Fruit fly (Drosophila melanogaster) whole organism, embryonic: ENCODE data around the gene Ucp4A.

ENCODE experiments used
- ATbp ChIP-seq: fragments of 200-800 bp; sonication (Bioruptor generic); optimal IDR thresholded peaks from 2 replicates; lab custom pipeline; 2017; ENCODE audit warnings: missing biosample characterization, mild to moderate bottlenecking, missing genetic modification characterization, missing genetic modification reagents
- CG10543 ChIP-seq: fragments of 200-800 bp; sonication (Bioruptor generic); optimal IDR thresholded peaks from 3 replicates; lab custom pipeline; 2017; ENCODE audit warnings: missing biosample characterization, mild to moderate bottlenecking, missing genetic modification characterization, moderate library complexity
- CG11093 ChIP-seq: fragments of 200-800 bp; sonication (Bioruptor generic); IDR thresholded peaks from 3 replicates; pipeline ENCODE4 v1.3.6; 2022; ENCODE audit warnings: missing biosample characterization, missing genetic modification characterization
- CG12391 ChIP-seq: fragments of 200-800 bp; sonication (Bioruptor generic); optimal IDR thresholded peaks from 3 replicates; lab custom pipeline; 2018; ENCODE audit warnings: missing biosample characterization, mild to moderate bottlenecking, missing genetic modification characterization, moderate library complexity
- CG16863 ChIP-seq: fragments of 200-800 bp; sonication (Bioruptor generic); optimal IDR thresholded peaks from 3 replicates; lab custom pipeline; 2016; ENCODE audit warnings: missing biosample characterization, missing genetic modification characterization
- CG17359 ChIP-seq: fragments of 200-800 bp; sonication (Bioruptor generic); optimal IDR thresholded peaks from 3 replicates; lab custom pipeline; 2018; ENCODE audit warnings: missing biosample characterization, mild to moderate bottlenecking, missing genetic modification characterization, moderate library complexity
- CG2129 ChIP-seq: fragments of 200-800 bp; sonication (Bioruptor generic); IDR thresholded peaks from 2 replicates; pipeline ENCODE4 v1.3.6; 2022; ENCODE audit warnings: missing biosample characterization, missing genetic modification characterization; ENCODE audit not compliant: partially characterized antibody
- CG2202 ChIP-seq: fragments of 200-800 bp; sonication (Bioruptor generic); optimal IDR thresholded peaks from 2 replicates; lab custom pipeline; 2018; ENCODE audit warnings: missing biosample characterization, mild to moderate bottlenecking, missing genetic modification characterization
- CG30020 ChIP-seq: fragments of 200-800 bp; optimal IDR thresholded peaks from 2 replicates; lab custom pipeline; 2019; ENCODE audit warnings: missing biosample characterization, mild to moderate bottlenecking, missing genetic modification characterization, moderate library complexity
- CG3281 ChIP-seq: fragments of 200-800 bp; sonication (Bioruptor generic); optimal IDR thresholded peaks from 3 replicates; lab custom pipeline; 2017; ENCODE audit warnings: missing biosample characterization, mild to moderate bottlenecking, missing genetic modification characterization
- CG3726 ChIP-seq: fragments of 200-800 bp; sonication (Bioruptor generic); IDR thresholded peaks from 3 replicates; pipeline ENCODE4, ENCODE4 v1.3.6; 2022; ENCODE audit warnings: missing biosample characterization, missing genetic modification characterization
- CG4360 ChIP-seq: fragments of 200-800 bp; sonication (Bioruptor generic); IDR thresholded peaks from 2 replicates; pipeline ENCODE4 v1.3.6; 2022; ENCODE audit warnings: missing biosample characterization, missing genetic modification characterization
- CG4730 ChIP-seq: fragments of 200-800 bp; sonication (Bioruptor generic); IDR thresholded peaks from 2 replicates; pipeline ENCODE4 v1.3.6; 2022; ENCODE audit warnings: missing biosample characterization, missing genetic modification characterization
- CG6254 ChIP-seq: fragments of 200-800 bp; sonication (Bioruptor generic); optimal IDR thresholded peaks from 3 replicates; lab custom pipeline; 2017; ENCODE audit warnings: mild to moderate bottlenecking, missing biosample characterization, missing genetic modification reagents, missing genetic modification characterization
- CG6765 ChIP-seq: fragments of 200-800 bp; sonication (Bioruptor generic); optimal IDR thresholded peaks from 3 replicates; lab custom pipeline; 2017; ENCODE audit warnings: missing biosample characterization, mild to moderate bottlenecking, missing genetic modification characterization
- CG6854 ChIP-seq: fragments of 200-800 bp; sonication (Bioruptor generic); optimal IDR thresholded peaks from 3 replicates; lab custom pipeline; 2017; ENCODE audit warnings: missing biosample characterization, mild to moderate bottlenecking, missing genetic modification characterization
- CG7745 ChIP-seq: fragments of 200-800 bp; sonication (Bioruptor generic); optimal IDR thresholded peaks from 2 replicates; lab custom pipeline; 2018; ENCODE audit warnings: missing biosample characterization, mild to moderate bottlenecking, missing genetic modification characterization, moderate library complexity
- CG7987 ChIP-seq: fragments of 200-800 bp; sonication (Bioruptor generic); optimal IDR thresholded peaks from 2 replicates; lab custom pipeline; 2018; ENCODE audit warnings: missing biosample characterization, mild to moderate bottlenecking, missing genetic modification characterization, moderate library complexity
- CG9817 ChIP-seq: fragments of 200-800 bp; sonication (Bioruptor generic); optimal IDR thresholded peaks from 2 replicates; lab custom pipeline; 2018; ENCODE audit warnings: missing biosample characterization, mild to moderate bottlenecking, missing genetic modification characterization, moderate library complexity
- CG9932 ChIP-seq: fragments of 200-800 bp; sonication (Bioruptor generic); IDR thresholded peaks from 2 replicates; pipeline ENCODE4 v1.3.6; 2022; ENCODE audit warnings: missing biosample characterization, missing genetic modification characterization
- E2f2 ChIP-seq: fragments of 200-800 bp; sonication (Bioruptor generic); IDR thresholded peaks from 2 replicates; pipeline ENCODE4 v1.3.6; 2022; ENCODE audit warnings: missing biosample characterization, missing genetic modification characterization
- HHEX ChIP-seq: fragments of 200-800 bp; sonication (Bioruptor generic); optimal IDR thresholded peaks from 3 replicates; lab custom pipeline; 2017; ENCODE audit warnings: missing biosample characterization, mild to moderate bottlenecking, missing genetic modification characterization, missing genetic modification reagents
- HLH54F ChIP-seq: fragments of 200-800 bp; sonication (Bioruptor generic); optimal IDR thresholded peaks from 3 replicates; lab custom pipeline; 2016; ENCODE audit warnings: missing biosample characterization, missing genetic modification characterization
- Nf-YB ChIP-seq: fragments of 200-800 bp; sonication (Bioruptor generic); optimal IDR thresholded peaks from 3 replicates; lab custom pipeline; 2019; ENCODE audit warnings: missing biosample characterization, mild to moderate bottlenecking, missing genetic modification characterization, moderate library complexity
- Pdp1 ChIP-seq, 2 experiments: fragments of 200-800 bp; sonication (Bioruptor generic); optimal IDR thresholded peaks; 3 replicates each; lab custom pipeline; 2016; ENCODE audit warnings: missing biosample characterization in 2 of 2, missing genetic modification characterization in 2 of 2, mild to moderate bottlenecking in 1 of 2, moderate library complexity in 1 of 2
- Sin3A ChIP-seq: fragments of >200 bp; optimal IDR thresholded peaks from 2 replicates; lab custom pipeline; 2018
- Six4 ChIP-seq: fragments of 200-800 bp; sonication (Bioruptor generic); optimal IDR thresholded peaks from 2 replicates; lab custom pipeline; 2016; ENCODE audit warnings: missing biosample characterization, missing genetic modification characterization
- Usf ChIP-seq: fragments of 200-800 bp; sonication (Bioruptor generic); optimal IDR thresholded peaks from 2 replicates; lab custom pipeline; 2017; ENCODE audit warnings: missing genotype, missing biosample characterization, missing genetic modification characterization
- al ChIP-seq: fragments of 200-800 bp; sonication (Bioruptor generic); IDR thresholded peaks from 2 replicates; pipeline ENCODE4 v1.3.6; 2022; ENCODE audit warnings: missing biosample characterization, missing genetic modification characterization
- amos ChIP-seq: fragments of 200-800 bp; sonication (Bioruptor generic); IDR thresholded peaks from 2 replicates; pipeline ENCODE4 v1.3.6; 2022; ENCODE audit warnings: missing biosample characterization, missing genetic modification characterization; ENCODE audit not compliant: partially characterized antibody
- ase ChIP-seq: fragments of 200-800 bp; sonication (Bioruptor generic); IDR thresholded peaks from 3 replicates; pipeline ENCODE4 v1.3.6; 2022; ENCODE audit warnings: missing biosample characterization, missing genetic modification characterization
- bab2 ChIP-seq: fragments of 200-800 bp; sonication (Bioruptor generic); optimal IDR thresholded peaks from 2 replicates; lab custom pipeline; 2016; ENCODE audit warnings: missing biosample characterization, missing genetic modification characterization
- bbx ChIP-seq: fragments of 200-800 bp; sonication (Bioruptor generic); IDR thresholded peaks from 2 replicates; pipeline ENCODE4 v1.3.6; 2022; ENCODE audit warnings: missing biosample characterization, missing genetic modification characterization; ENCODE audit not compliant: partially characterized antibody
- chinmo ChIP-seq: fragments of 200-800 bp; sonication (Bioruptor generic); IDR thresholded peaks from 4 replicates; pipeline ENCODE4 v1.3.6; 2022; ENCODE audit warnings: missing biosample characterization, missing genetic modification characterization; ENCODE audit not compliant: partially characterized antibody
- en ChIP-seq: fragments of 200-800 bp; sonication (Bioruptor generic); optimal IDR thresholded peaks from 2 replicates; lab custom pipeline; 2016; ENCODE audit warnings: missing biosample characterization, missing genetic modification characterization
- exex ChIP-seq: fragments of 200-800 bp; sonication (Bioruptor generic); optimal IDR thresholded peaks from 4 replicates; lab custom pipeline; 2018; ENCODE audit warnings: missing biosample characterization, mild to moderate bottlenecking, missing genetic modification characterization, moderate library complexity
- grau ChIP-seq: fragments of 200-800 bp; optimal IDR thresholded peaks from 3 replicates; lab custom pipeline; 2019; ENCODE audit warnings: missing biosample characterization, mild to moderate bottlenecking, missing genetic modification characterization, moderate library complexity
- gro ChIP-seq: fragments of 200-800 bp; sonication (Bioruptor generic); optimal IDR thresholded peaks from 2 replicates; lab custom pipeline; 2016; ENCODE audit warnings: missing biosample characterization, missing genetic modification characterization
- hkb ChIP-seq, 2 experiments: fragments of 200-800 bp in 1 of 2; fragments of >200 bp in 1 of 2; sonication (Bioruptor generic) in 1 of 2; IDR thresholded peaks in 1 of 2; optimal IDR thresholded peaks in 1 of 2; 2 replicates each; pipeline versions ENCODE4 v1.3.6 to Lab custom; 2017 to 2022; ENCODE audit warnings: missing biosample characterization in 1 of 2, missing genetic modification characterization in 1 of 2
- hth ChIP-seq: fragments of >200 bp; optimal IDR thresholded peaks from 2 replicates; lab custom pipeline; 2017; ENCODE audit warnings: inconsistent platforms
- lola ChIP-seq, 3 experiments: fragments of >200 bp in 2 of 3; fragments of 200-800 bp in 1 of 3; sonication (Bioruptor generic) in 1 of 3; optimal IDR thresholded peaks; 2 replicates each; lab custom pipeline; 2017 to 2019; ENCODE audit warnings: missing biosample characterization in 3 of 3, missing genetic modification characterization in 3 of 3, mild to moderate bottlenecking in 1 of 3, moderate library complexity in 1 of 3
- odd ChIP-seq: fragments of 200-800 bp; sonication (Bioruptor generic); optimal IDR thresholded peaks from 2 replicates; lab custom pipeline; 2017; ENCODE audit warnings: missing biosample characterization, mild to moderate bottlenecking, missing genetic modification characterization
- pzg ChIP-seq: fragments of 200-800 bp; sonication (Bioruptor generic); optimal IDR thresholded peaks from 3 replicates; lab custom pipeline; 2018; ENCODE audit warnings: missing biosample characterization, mild to moderate bottlenecking, missing genetic modification characterization, moderate library complexity
- sim ChIP-seq: fragments of 200-800 bp; sonication (Bioruptor generic); IDR thresholded peaks from 2 replicates; pipeline ENCODE4 v1.3.6; 2022; ENCODE audit warnings: missing biosample characterization, missing genetic modification characterization
- sob ChIP-seq: fragments of 200-800 bp; sonication (Bioruptor generic); IDR thresholded peaks from 2 replicates; pipeline ENCODE4 v1.3.6; 2022; ENCODE audit warnings: missing biosample characterization, missing genetic modification characterization
- tx ChIP-seq: fragments of 200-800 bp; sonication (Bioruptor generic); optimal IDR thresholded peaks from 2 replicates; lab custom pipeline; 2016; ENCODE audit warnings: missing biosample characterization, missing genetic modification characterization
- wdn ChIP-seq: fragments of 200-800 bp; sonication (Bioruptor generic); IDR thresholded peaks from 2 replicates; pipeline ENCODE4 v1.3.6; 2022; ENCODE audit warnings: missing biosample characterization, missing genetic modification characterization
- z ChIP-seq: fragments of 200-800 bp; sonication (Bioruptor generic); IDR thresholded peaks from 3 replicates; pipeline ENCODE4 v1.3.6; 2022; ENCODE audit warnings: missing biosample characterization, missing genetic modification characterization

Ucp4A gene

DNA sequence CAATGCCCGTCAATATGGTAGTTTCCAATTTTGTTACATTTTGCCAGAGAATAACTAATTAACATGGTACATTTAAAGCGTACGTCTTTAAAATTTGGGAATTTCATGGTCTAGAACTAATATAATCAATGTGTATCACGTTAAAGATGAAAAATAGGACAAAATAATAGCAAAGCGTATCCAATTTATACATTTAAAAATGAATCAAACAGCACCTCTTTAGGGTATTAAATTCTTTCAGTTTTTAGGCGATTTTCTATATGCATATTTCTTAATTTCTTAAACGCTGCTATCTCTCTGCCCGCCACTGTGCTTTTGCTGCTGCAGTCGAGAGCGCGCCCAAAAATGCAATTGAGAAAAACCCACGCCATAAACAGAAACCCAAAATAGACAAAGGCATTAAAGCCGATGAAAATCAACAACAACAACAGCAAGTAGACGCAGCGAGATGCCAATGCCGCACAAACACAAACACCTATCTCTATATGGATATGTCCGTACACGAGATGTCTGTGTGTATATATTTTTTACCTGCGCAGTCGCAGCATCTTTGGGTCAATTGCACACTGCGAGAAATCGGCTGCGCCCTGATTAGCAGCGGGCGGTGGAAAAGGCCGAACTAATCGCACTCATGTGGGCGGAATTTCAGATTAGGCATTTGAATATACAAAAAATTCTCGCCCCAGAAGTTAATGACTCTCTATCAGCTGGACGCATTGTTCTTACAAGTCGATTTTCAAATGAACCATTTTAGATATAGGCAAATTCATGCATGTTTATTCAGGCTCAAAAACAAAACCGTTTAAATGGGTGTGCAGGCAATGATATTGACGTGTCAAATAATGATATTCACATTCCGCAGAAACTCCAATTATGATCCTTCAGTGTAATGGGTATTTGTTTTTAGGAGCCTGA, 15.4 kb upstream of the Ucp4A start (continued):
- peak; percentile 21 for TF ChIP-seq Usf (GFP tag; lab: Kevin White, UChicago)
- TF ChIP-seq en (GFP tag; lab: Kevin White, UChicago) = peak; percentile 40
- TF ChIP-seq ase (GFP tag; lab: Robert Waterston, UW) = peak; percentile 33; the same call in 1 of the 3 replicates
- TF ChIP-seq odd (GFP tag; lab: Kevin White, UChicago) = peak; percentile 57
- TF ChIP-seq hth (lab: Kevin White, UChicago) = no peak
- TF ChIP-seq CG17359 (tag; lab: Kevin White, UChicago) = peak; percentile 56
- TF ChIP-seq CG11093 = no peak
- no peak for TF ChIP-seq amos (GFP tag; lab: Robert Waterston, UW)
- peak; percentile 96 for TF ChIP-seq CG4360 (GFP tag; lab: Robert Waterston, UW)
- TF ChIP-seq Pdp1 (GFP tag; optimal IDR thresholded peaks at IDR 0.05; lab: Kevin White, UChicago) = peak; percentile 26 to 36
- peak; percentile 55 for TF ChIP-seq Nf-YB (GFP tag; lab: Kevin White, UChicago)
- TF ChIP-seq gro (GFP tag; lab: Kevin White, UChicago) = no peak
- no peak for TF ChIP-seq exex (tag; lab: Kevin White, UChicago)
- peak; percentile 65 for TF ChIP-seq ATbp (GFP tag; lab: Kevin White, UChicago)
- no peak for TF ChIP-seq HLH54F
- no peak; the same call in 1 of the 2 replicates for TF ChIP-seq sob (GFP tag; lab: Robert Waterston, UW)
- peak; percentile 29 for TF ChIP-seq Six4
- no peak for TF ChIP-seq CG9932 (GFP tag; lab: Robert Waterston, UW)
- peak; percentile 70 for TF ChIP-seq CG12391
- TF ChIP-seq E2f2 (GFP tag; lab: Robert Waterston, UW) = peak; percentile 29; the same call in 1 of the 2 replicates
- no peak for TF ChIP-seq Sin3A
- no peak for TF ChIP-seq bab2 (GFP tag; lab: Kevin White, UChicago)
- TF ChIP-seq CG3281 (GFP tag; lab: Kevin White, UChicago) = no peak
- peak; percentile 70 for TF ChIP-seq grau (tag; lab: Kevin White, UChicago)
- TF ChIP-seq sim (GFP tag; lab: Robert Waterston, UW) = no peak
- no peak for TF ChIP-seq wdn (GFP tag; lab: Robert Waterston, UW)
- no peak for TF ChIP-seq al (GFP tag; lab: Robert Waterston, UW)
- peak; percentile 55 for TF ChIP-seq CG2202 (tag; lab: Kevin White, UChicago)
- peak in 1 of 3 experiments; percentile 87 for TF ChIP-seq lola (GFP tag; optimal IDR thresholded peaks at IDR 0.05; lab: Kevin White, UChicago)
- TF ChIP-seq CG3726 (GFP tag; lab: Robert Waterston, UW) = no peak
- no peak for TF ChIP-seq CG7987 (GFP tag; lab: Kevin White, UChicago)
- TF ChIP-seq CG10543 (GFP tag; lab: Kevin White, UChicago) = no peak
- TF ChIP-seq CG16863 (GFP tag; lab: Kevin White, UChicago) = peak; percentile 40
- peak; percentile 53 for TF ChIP-seq CG6254 (GFP tag; lab: Kevin White, UChicago)
- no peak for TF ChIP-seq pzg
- TF ChIP-seq CG30020 = peak; percentile 26
- TF ChIP-seq bbx (GFP tag; lab: Robert Waterston, UW) = no peak
- TF ChIP-seq CG4730 (GFP tag; lab: Robert Waterston, UW) = no peak
- no peak for TF ChIP-seq tx (GFP tag; lab: Kevin White, UChicago)
- no peak for TF ChIP-seq hkb (optimal IDR thresholded peaks at IDR 0.05; lab: Kevin White, UChicago)
- TF ChIP-seq hkb (GFP tag; IDR thresholded peaks at IDR 0.05; lab: Robert Waterston, UW) = peak; percentile 33; the same call in 1 of the 2 replicates
- TF ChIP-seq HHEX (GFP tag; lab: Kevin White, UChicago) = peak; percentile 25
- TF ChIP-seq CG2129 (GFP tag; lab: Robert Waterston, UW) = no peak
- no peak for TF ChIP-seq CG7745
- 0 out of 4 replicates have a peak, but pooled peaks have one; percentile 36 for TF ChIP-seq chinmo
- TF ChIP-seq CG9817 (tag; lab: Kevin White, UChicago) = no peak
- no peak for TF ChIP-seq z (GFP tag; lab: Robert Waterston, UW)
- TF ChIP-seq CG6854 (GFP tag; lab: Kevin White, UChicago) = no peak
- no peak for TF ChIP-seq CG6765 (GFP tag; lab: Kevin White, UChicago)
